Worm (Caenorhabditis elegans) whole organism, L2 larva: ENCODE measurements around the gene Y105C5A.24.

Source experiments
- ZK546.5 ChIP-seq: sonication (generic microtip); optimal IDR thresholded peaks from 2 replicates; lab custom pipeline; 2017; ENCODE audit warnings: missing biosample characterization, missing genetic modification characterization
- ceh-16 ChIP-seq: fragments of 150-350 bp; optimal IDR thresholded peaks from 2 replicates; lab custom pipeline; 2014; ENCODE audit warnings: missing biosample characterization, missing genetic modification characterization
- elt-1 ChIP-seq: fragments of 150-350 bp; optimal IDR thresholded peaks from 2 replicates; lab custom pipeline; 2014; ENCODE audit warnings: missing biosample characterization, missing genetic modification characterization
- lin-13 ChIP-seq: fragments of 150-350 bp; optimal IDR thresholded peaks from 2 replicates; lab custom pipeline; 2014; ENCODE audit warnings: missing biosample characterization, missing genetic modification reagents, missing genetic modification characterization
- mab-5 ChIP-seq: fragments of 150-350 bp; optimal IDR thresholded peaks from 2 replicates; lab custom pipeline; 2014; ENCODE audit warnings: missing biosample characterization, missing genetic modification characterization
- nhr-10 ChIP-seq: sonication (generic microtip); optimal IDR thresholded peaks from 2 replicates; lab custom pipeline; 2017; ENCODE audit warnings: missing biosample characterization, missing genetic modification characterization
- nhr-11 ChIP-seq: fragments of 150-350 bp; optimal IDR thresholded peaks from 2 replicates; lab custom pipeline; 2014; ENCODE audit warnings: missing biosample characterization, missing genetic modification characterization
- skn-1 ChIP-seq: sonication (generic microtip); optimal IDR thresholded peaks from 2 replicates; lab custom pipeline; 2017; ENCODE audit warnings: missing biosample characterization, missing genetic modification characterization
- snpc-4 ChIP-seq: fragments of 150-350 bp; optimal IDR thresholded peaks from 2 replicates; lab custom pipeline; 2014; ENCODE audit warnings: missing biosample characterization, missing genetic modification characterization
- unc-39 ChIP-seq: fragments of 150-350 bp; optimal IDR thresholded peaks from 2 replicates; lab custom pipeline; 2014; ENCODE audit warnings: missing biosample characterization, missing genetic modification characterization

ce11 chrIV:15844064-15844463, 5.6 kb upstream of the Y105C5A.24 start:
- TF ChIP-seq ceh-16 (tag; lab: Kevin White, UChicago) = no peak
- TF ChIP-seq ZK546.5 (tag; lab: Kevin White, UChicago) = no peak
- TF ChIP-seq elt-1 (tag; lab: Kevin White, UChicago) = no peak
- TF ChIP-seq skn-1 (tag; lab: Kevin White, UChicago) = no peak
- TF ChIP-seq nhr-10 = no peak
- TF ChIP-seq unc-39 (tag; lab: Kevin White, UChicago) = no peak
- TF ChIP-seq snpc-4 = no peak
- no peak for TF ChIP-seq lin-13 (GFP tag; lab: Kevin White, UChicago)
- no peak for TF ChIP-seq nhr-11
- no peak for TF ChIP-seq mab-5 (tag; lab: Kevin White, UChicago)
